Worm (Caenorhabditis elegans) whole organism, early embryonic: Measurements from ENCODE around the gene ceh-14.

ENCODE experiments used
- ama-1 ChIP-seq: fragments of 150-350 bp; optimal IDR thresholded peaks from 2 replicates; lab custom pipeline; 2014
- pes-1 ChIP-seq: fragments of 200-800 bp; sonication (Bioruptor generic); IDR thresholded peaks from 2 replicates; pipeline ENCODE4 v1.3.6; 2022; ENCODE audit warnings: missing genetic modification reagents, missing genetic modification characterization, missing compliant biosample characterization
- tbx-37 ChIP-seq: fragments of 200-800 bp; sonication (Bioruptor generic); conservative IDR thresholded peaks from 2 replicates; pipeline ENCODE4 v1.3.6; 2022; ENCODE audit warnings: missing genetic modification reagents, missing genetic modification characterization, missing compliant biosample characterization

DNA sequence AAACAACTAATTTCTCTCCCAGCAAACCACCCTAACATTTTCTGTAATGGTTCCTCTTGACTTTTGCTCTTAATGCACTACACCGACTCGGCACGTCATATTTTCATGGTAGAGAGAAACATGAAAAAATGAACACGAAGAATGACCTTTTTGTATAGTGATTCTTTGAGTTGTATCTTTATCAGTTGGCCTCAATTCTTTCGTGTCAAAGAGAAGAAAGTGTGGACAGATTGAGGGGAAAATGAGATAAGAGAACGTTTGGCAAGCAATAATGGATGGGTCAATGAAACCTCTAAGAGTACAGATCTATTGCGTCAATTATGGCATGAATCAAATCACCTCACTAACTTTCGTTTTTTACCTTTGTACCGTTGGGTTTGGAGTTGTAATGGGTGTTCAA lies 43.4 kb upstream of the ceh-14 start:
- TF ChIP-seq pes-1 (GFP tag; lab: Robert Waterston, UW): no peak
- TF ChIP-seq ama-1 (lab: Kevin White, UChicago): no peak
- no peak for TF ChIP-seq tbx-37 (GFP tag; lab: Robert Waterston, UW)
